Worm (Caenorhabditis elegans): ENCODE measurements around the gene srd-64.

DNA sequence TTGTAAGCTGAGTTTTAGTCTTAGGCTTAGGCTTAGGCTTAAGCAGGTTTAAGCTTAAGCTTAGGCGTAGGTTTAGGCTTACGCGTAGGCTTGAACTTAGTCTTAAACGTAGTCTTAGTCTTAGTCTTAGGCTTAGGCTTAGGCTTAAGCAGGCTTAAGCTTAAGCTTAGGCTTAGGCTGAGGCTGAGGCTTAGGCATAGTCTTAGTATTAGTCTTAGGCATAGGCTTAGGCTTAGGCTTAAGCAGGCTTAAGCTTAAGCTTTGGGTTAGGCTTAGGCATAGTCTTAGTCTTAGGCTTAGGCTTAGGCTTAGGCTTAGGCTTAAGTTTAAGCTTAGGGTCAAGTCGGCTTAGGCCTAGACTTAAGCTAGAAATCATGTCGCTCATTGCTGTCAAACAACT, 23.9 kb upstream of the srd-64 start:
- TF ChIP-seq cebp-1 (GFP tag; IDR thresholded peaks at IDR 0.05) (no peak), cebp-1 (tag; optimal IDR thresholded peaks at IDR 0.05) (no peak), snpc-4 (GFP tag; optimal IDR thresholded peaks at IDR 0.05) (no peak), snpc-4 (tag; optimal IDR thresholded peaks at IDR 0.05) (no peak), ama-1 (optimal IDR thresholded peaks at IDR 0.05) (no peak), ama-1 (GFP tag; optimal IDR thresholded peaks at IDR 0.05) (no peak), unc-62 (GFP tag; optimal IDR thresholded peaks at IDR 0.05) (no peak), mcd-1 (GFP tag; IDR thresholded peaks at IDR 0.05) (no peak), lsy-27 (tag; optimal IDR thresholded peaks at IDR 0.05; ENCODE audit: borderline replicate concordance, insufficient read depth) (no peak), F10E7.11 (tag; optimal IDR thresholded peaks at IDR 0.05) (no peak), pha-4 (tag; optimal IDR thresholded peaks at IDR 0.05) (no peak), sea-2 (GFP tag; IDR thresholded peaks at IDR 0.05) (no peak), hlh-26 (GFP tag; conservative IDR thresholded peaks at IDR 0.05) (no peak)

All from whole organism, young adult.